Fruit fly (Drosophila melanogaster): ENCODE data around the gene RpL7-like.

The RpL7-like gene

DNA sequence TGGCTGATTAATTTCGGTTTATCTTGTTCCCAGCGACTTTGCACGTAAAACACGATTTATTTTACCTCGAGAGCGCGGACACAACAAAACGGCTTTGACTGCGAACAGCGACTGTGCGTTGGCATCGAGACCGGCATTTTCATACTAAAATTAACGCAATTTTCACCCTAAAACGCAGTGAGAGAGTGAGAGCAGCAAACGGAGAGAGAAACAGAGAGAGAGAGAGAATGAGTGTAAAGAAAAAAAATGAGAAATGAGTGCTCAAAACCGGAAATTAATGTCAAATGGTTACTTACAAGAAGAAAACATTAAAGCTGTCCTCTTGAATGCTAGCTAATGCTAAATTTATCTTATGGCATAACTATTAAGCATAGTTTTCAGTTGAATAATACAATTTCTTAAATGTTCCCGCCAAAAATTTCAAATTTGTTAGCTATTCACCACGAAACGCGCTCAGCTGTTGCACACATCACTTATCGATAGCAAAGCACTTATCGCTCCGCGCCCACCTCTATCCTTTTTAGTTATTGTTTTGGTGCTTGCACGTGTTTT, at the start of gene RpL7-like, which contains the start of the genes JhI-21 and CG34164 (continued):
- no peak for TF ChIP-seq tup (GFP tag; optimal IDR thresholded peaks at IDR 0.05)
- no peak for TF ChIP-seq dimm (GFP tag; IDR thresholded peaks at IDR 0.05)
- no peak for TF ChIP-seq CG6272 (GFP tag; IDR thresholded peaks at IDR 0.05)
- TF ChIP-seq Hr51 (GFP tag; optimal IDR thresholded peaks at IDR 0.05), result no peak
- no peak for TF ChIP-seq CG9727 (GFP tag; optimal IDR thresholded peaks at IDR 0.05)
- no peak for TF ChIP-seq CG11504 (tag; optimal IDR thresholded peaks at IDR 0.05)
- TF ChIP-seq CG4617 (GFP tag; optimal IDR thresholded peaks at IDR 0.05; ENCODE audit: borderline replicate concordance), result peak; percentile 30
- TF ChIP-seq Doc2 (GFP tag; IDR thresholded peaks at IDR 0.05), result no peak
- TF ChIP-seq CG9437 (GFP tag; optimal IDR thresholded peaks at IDR 0.05), result no peak
- no peak for TF ChIP-seq CG11085 (GFP tag; IDR thresholded peaks at IDR 0.05)
- no peak for TF ChIP-seq wdn (GFP tag; IDR thresholded peaks at IDR 0.05)
- TF ChIP-seq Spps (tag; optimal IDR thresholded peaks at IDR 0.05), result no peak
- TF ChIP-seq slp2 (GFP tag; optimal IDR thresholded peaks at IDR 0.05), result no peak
- peak; percentile 61; the same call in 2 of the 3 replicates for TF ChIP-seq HLH4C (GFP tag; IDR thresholded peaks at IDR 0.05; ENCODE audit: partially characterized antibody)
- TF ChIP-seq Scr (GFP tag; IDR thresholded peaks at IDR 0.05; ENCODE audit: partially characterized antibody), result peak; percentile 66
- no peak for TF ChIP-seq CG18619 (GFP tag; optimal IDR thresholded peaks at IDR 0.05)
- peak; percentile 24 for TF ChIP-seq gcm (GFP tag; optimal IDR thresholded peaks at IDR 0.05)
- no peak for TF ChIP-seq D (optimal IDR thresholded peaks at IDR 0.05)
- TF ChIP-seq D (GFP tag; optimal IDR thresholded peaks at IDR 0.05), result no peak
- TF ChIP-seq unpg (GFP tag; optimal IDR thresholded peaks at IDR 0.05), result no peak
- no peak for TF ChIP-seq klu (GFP tag; IDR thresholded peaks at IDR 0.05)
- TF ChIP-seq Dbx (GFP tag; IDR thresholded peaks at IDR 0.05), result no peak
- no peak for TF ChIP-seq psq (GFP tag; optimal IDR thresholded peaks at IDR 0.05)
- TF ChIP-seq CG10209 (GFP tag; optimal IDR thresholded peaks at IDR 0.05), result no peak
- no peak for TF ChIP-seq Ravus (GFP tag; IDR thresholded peaks at IDR 0.05)
- no peak for TF ChIP-seq crc (GFP tag; optimal IDR thresholded peaks at IDR 0.05)
- no peak for TF ChIP-seq gt (GFP tag; IDR thresholded peaks at IDR 0.05)
- no peak for TF ChIP-seq HmgZ (tag; optimal IDR thresholded peaks at IDR 0.05)
- TF ChIP-seq fd64A (GFP tag; optimal IDR thresholded peaks at IDR 0.05), result no peak
- no peak for TF ChIP-seq CG4820 (GFP tag; optimal IDR thresholded peaks at IDR 0.05)
- TF ChIP-seq CG6175 (GFP tag; IDR thresholded peaks at IDR 0.05), result no peak
- TF ChIP-seq dpn (GFP tag; optimal IDR thresholded peaks at IDR 0.05), result no peak
- TF ChIP-seq ro (GFP tag; IDR thresholded peaks at IDR 0.05), result no peak
- no peak for TF ChIP-seq CG3407 (GFP tag; optimal IDR thresholded peaks at IDR 0.05)
- TF ChIP-seq CG18476 (GFP tag; optimal IDR thresholded peaks at IDR 0.05), result no peak
- no peak for TF ChIP-seq D19B (GFP tag; optimal IDR thresholded peaks at IDR 0.05)
- TF ChIP-seq Doc3 (GFP tag; IDR thresholded peaks at IDR 0.05; ENCODE audit: partially characterized antibody), result 0 out of 3 replicates have a peak, but pooled peaks have one; percentile 53
- TF ChIP-seq ftz-f1 (GFP tag; optimal IDR thresholded peaks at IDR 0.05), result no peak
- TF ChIP-seq Neu2 (GFP tag; optimal IDR thresholded peaks at IDR 0.05; ENCODE audit: borderline replicate concordance), result no peak
- TF ChIP-seq CG7372 (GFP tag; IDR thresholded peaks at IDR 0.05), result no peak
- TF ChIP-seq unc-4 (GFP tag; IDR thresholded peaks at IDR 0.05; ENCODE audit: partially characterized antibody), result peak; percentile 73; the same call in 1 of the 2 replicates
- no peak for TF ChIP-seq CG8388 (GFP tag; optimal IDR thresholded peaks at IDR 0.05)
- TF ChIP-seq jumu (GFP tag; optimal IDR thresholded peaks at IDR 0.05), result no peak
- TF ChIP-seq Hsf (GFP tag; optimal IDR thresholded peaks at IDR 0.05), result no peak
- TF ChIP-seq kni (GFP tag; optimal IDR thresholded peaks at IDR 0.05), result no peak
- no peak for TF ChIP-seq Ptx1 (GFP tag; IDR thresholded peaks at IDR 0.05)
- TF ChIP-seq CG16815 (GFP tag; optimal IDR thresholded peaks at IDR 0.05), result no peak
- no peak for TF ChIP-seq kay (GFP tag; optimal IDR thresholded peaks at IDR 0.05)
- TF ChIP-seq CG34224 (GFP tag; IDR thresholded peaks at IDR 0.05; ENCODE audit: partially characterized antibody), result peak; percentile 65; the same call in 1 of the 3 replicates
- no peak for TF ChIP-seq CG3838 (GFP tag; optimal IDR thresholded peaks at IDR 0.05)
- TF ChIP-seq nmo (GFP tag; optimal IDR thresholded peaks at IDR 0.05), result peak; percentile 21

Data from whole organism, embryonic.